Worm (Caenorhabditis elegans): ENCODE data around the gene klp-6.

The klp-6 gene

ce11 chrIII:5020924-5021323 is 9.8 kb upstream of the klp-6 start, which contains the start of gene mdt-11:
mdt-11 (plus strand) TSS chrIII:5021224.
- TF ChIP-seq ceh-13 (GFP tag; optimal IDR thresholded peaks at IDR 0.05) (no peak), ama-1 (optimal IDR thresholded peaks at IDR 0.05) (no peak), F13C5.2 (tag; optimal IDR thresholded peaks at IDR 0.05) (no peak), pes-1 (GFP tag; IDR thresholded peaks at IDR 0.05) (no peak), hnd-1 (tag; optimal IDR thresholded peaks at IDR 0.05) (no peak), tbx-37 (GFP tag; conservative IDR thresholded peaks at IDR 0.05) (no peak), tra-4 (tag; optimal IDR thresholded peaks at IDR 0.05) (no peak), ceh-36 (tag; optimal IDR thresholded peaks at IDR 0.05) (no peak), ets-7 (tag; optimal IDR thresholded peaks at IDR 0.05) (no peak), B0310.2 (tag; optimal IDR thresholded peaks at IDR 0.05) (no peak), scrt-1 (GFP tag; IDR thresholded peaks at IDR 0.05) (no peak)

DNA sequence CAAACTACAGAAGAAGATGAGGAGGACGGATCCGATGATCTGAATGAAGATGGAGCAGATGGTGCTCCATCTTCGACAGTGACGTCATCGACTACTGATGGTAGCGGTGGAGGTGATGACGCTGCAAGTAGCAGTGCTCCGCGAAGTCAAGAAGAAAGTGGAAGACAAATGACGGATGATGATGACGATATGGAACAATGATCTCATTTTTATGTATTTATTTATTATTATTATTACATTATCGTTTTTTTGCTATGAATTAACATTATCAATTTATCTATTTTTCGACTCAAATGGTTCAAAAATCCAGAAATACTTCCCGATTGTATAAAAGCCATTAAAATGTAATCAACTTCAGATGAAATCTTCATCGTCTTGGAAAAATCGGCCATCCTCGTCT is 9.0 kb upstream of the klp-6 start, which contains the start of gene R144.3:
R144.3 (plus strand) TSS at position 301 of the 400 bp plus-strand sequence.
- TF ChIP-seq hmg-4 (GFP tag; optimal IDR thresholded peaks at IDR 0.05) = no peak
- TF ChIP-seq ets-7 (tag; optimal IDR thresholded peaks at IDR 0.05) = no peak
- no peak for TF ChIP-seq ceh-36 (tag; optimal IDR thresholded peaks at IDR 0.05)
- TF ChIP-seq tbx-37 (GFP tag; conservative IDR thresholded peaks at IDR 0.05) = no peak
- TF ChIP-seq B0310.2 (tag; optimal IDR thresholded peaks at IDR 0.05) = no peak
- TF ChIP-seq hnd-1 (tag; optimal IDR thresholded peaks at IDR 0.05) = no peak
- no peak for TF ChIP-seq pes-1 (GFP tag; IDR thresholded peaks at IDR 0.05)
- no peak for TF ChIP-seq tbx-11 (GFP tag; IDR thresholded peaks at IDR 0.05)
- no peak for TF ChIP-seq ceh-13 (GFP tag; optimal IDR thresholded peaks at IDR 0.05)
- TF ChIP-seq aly-1 (tag; optimal IDR thresholded peaks at IDR 0.05) = no peak
- no peak for TF ChIP-seq flt-1 (GFP tag; IDR thresholded peaks at IDR 0.05)
- no peak for TF ChIP-seq ama-1 (optimal IDR thresholded peaks at IDR 0.05)
- no peak for TF ChIP-seq scrt-1 (GFP tag; IDR thresholded peaks at IDR 0.05)
- no peak for TF ChIP-seq F13C5.2 (tag; optimal IDR thresholded peaks at IDR 0.05)
- TF ChIP-seq tra-4 (tag; optimal IDR thresholded peaks at IDR 0.05) = no peak
- no peak for TF ChIP-seq hmbx-1 (tag; optimal IDR thresholded peaks at IDR 0.05)

DNA sequence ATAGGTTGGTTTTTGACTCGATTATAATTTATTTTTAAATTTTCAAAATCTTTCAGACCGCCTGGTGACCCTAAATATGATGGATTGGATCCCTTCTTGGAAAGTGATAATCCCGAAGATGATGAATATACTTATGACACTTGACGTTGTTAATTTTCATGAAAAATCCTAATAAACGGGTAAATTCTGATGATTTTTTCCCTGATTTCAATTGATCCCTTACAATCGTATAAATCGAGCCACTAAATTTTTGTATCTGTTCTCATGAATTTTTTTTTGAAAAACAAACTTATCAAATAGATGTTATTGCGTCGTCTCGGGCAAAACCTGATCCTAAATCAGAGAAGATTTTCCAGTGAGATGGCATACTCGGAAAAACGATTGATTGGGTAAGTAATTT is 7.8 kb upstream of the klp-6 start, which contains the start of gene R144.13:
R144.13 (plus strand) TSS at position 301 of the 400 bp plus-strand sequence.
- TF ChIP-seq hmbx-1 (tag; optimal IDR thresholded peaks at IDR 0.05) (no peak), B0310.2 (tag; optimal IDR thresholded peaks at IDR 0.05) (no peak), flt-1 (GFP tag; IDR thresholded peaks at IDR 0.05) (no peak), F13C5.2 (tag; optimal IDR thresholded peaks at IDR 0.05) (no peak), ets-7 (tag; optimal IDR thresholded peaks at IDR 0.05) (no peak), tra-4 (tag; optimal IDR thresholded peaks at IDR 0.05) (no peak), aly-1 (tag; optimal IDR thresholded peaks at IDR 0.05) (no peak), ama-1 (optimal IDR thresholded peaks at IDR 0.05) (no peak), sea-1 (GFP tag; conservative IDR thresholded peaks at IDR 0.05) (no peak), pes-1 (GFP tag; IDR thresholded peaks at IDR 0.05) (no peak), ceh-13 (GFP tag; optimal IDR thresholded peaks at IDR 0.05) (no peak), hmg-4 (GFP tag; optimal IDR thresholded peaks at IDR 0.05) (no peak), hnd-1 (tag; optimal IDR thresholded peaks at IDR 0.05) (no peak), tbx-11 (GFP tag; IDR thresholded peaks at IDR 0.05) (no peak), ceh-36 (tag; optimal IDR thresholded peaks at IDR 0.05) (no peak), scrt-1 (GFP tag; IDR thresholded peaks at IDR 0.05) (no peak), tbx-37 (GFP tag; conservative IDR thresholded peaks at IDR 0.05) (no peak)

DNA sequence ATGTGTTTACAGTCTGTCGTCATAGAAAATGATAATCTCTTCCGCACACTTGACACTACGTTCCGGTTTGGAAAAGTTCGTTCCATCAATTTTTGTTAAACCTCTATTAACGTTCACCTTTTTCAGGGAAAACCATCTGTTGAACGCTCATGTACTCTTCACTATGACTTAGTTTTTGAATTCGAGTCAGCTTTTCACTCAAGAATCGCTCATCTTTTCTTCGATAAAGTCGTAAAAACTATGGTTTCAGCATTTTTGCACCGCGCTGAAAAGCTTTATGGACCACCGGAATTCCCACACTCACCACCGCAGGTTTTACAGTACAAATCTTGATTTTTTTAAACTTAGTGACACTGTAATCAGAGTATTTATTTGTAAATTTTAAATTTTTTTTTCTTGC is 7.1 kb upstream of the klp-6 start:
- TF ChIP-seq ets-7 (tag; optimal IDR thresholded peaks at IDR 0.05) (no peak), ama-1 (optimal IDR thresholded peaks at IDR 0.05) (no peak), F13C5.2 (tag; optimal IDR thresholded peaks at IDR 0.05) (no peak), sea-1 (GFP tag; conservative IDR thresholded peaks at IDR 0.05) (no peak), ceh-36 (tag; optimal IDR thresholded peaks at IDR 0.05) (no peak), ceh-13 (GFP tag; optimal IDR thresholded peaks at IDR 0.05) (no peak), flt-1 (GFP tag; IDR thresholded peaks at IDR 0.05) (no peak), pes-1 (GFP tag; IDR thresholded peaks at IDR 0.05) (no peak), scrt-1 (GFP tag; IDR thresholded peaks at IDR 0.05) (no peak)

DNA sequence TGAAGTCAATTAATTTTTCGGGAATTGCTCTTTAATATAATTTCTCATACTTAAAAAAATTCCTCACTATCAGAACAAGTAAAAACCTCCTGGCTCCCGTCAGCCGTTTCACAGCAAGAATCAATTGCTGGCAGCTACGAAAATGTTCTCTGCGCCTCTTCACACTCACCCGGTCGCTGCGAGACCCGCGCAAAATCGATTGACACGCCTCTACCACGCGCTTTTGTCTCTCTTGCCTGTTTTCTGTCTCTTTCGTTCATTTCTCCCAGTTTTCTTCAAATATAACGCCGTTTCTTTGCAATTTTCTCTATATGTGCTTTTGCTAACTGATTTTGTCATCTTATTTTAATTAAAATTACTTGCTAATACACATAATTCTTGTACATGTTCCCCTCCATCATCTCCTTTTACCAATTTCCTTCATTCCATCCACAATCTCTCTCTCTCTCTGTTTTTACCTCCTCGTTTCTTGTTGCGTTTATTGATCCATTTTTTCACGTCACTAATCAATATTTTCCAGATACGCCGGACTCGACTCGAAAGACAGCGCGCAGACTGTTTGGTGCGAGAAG is 6.2 kb upstream of the klp-6 start, which contains the start of gene pcf-11:
pcf-11 (plus strand) TSS at position 522 of the 572 bp plus-strand sequence.
- TF ChIP-seq tra-4 (tag; optimal IDR thresholded peaks at IDR 0.05) (peak; percentile 31), F13C5.2 (tag; optimal IDR thresholded peaks at IDR 0.05) (no peak)

- TF ChIP-seq ama-1 (optimal IDR thresholded peaks at IDR 0.05) (peak; percentile 62), tbx-37 (GFP tag; conservative IDR thresholded peaks at IDR 0.05) (no peak)
Measured at ce11 chrIII:5025136-5025629, 5.5 kb upstream of the klp-6 start.

DNA sequence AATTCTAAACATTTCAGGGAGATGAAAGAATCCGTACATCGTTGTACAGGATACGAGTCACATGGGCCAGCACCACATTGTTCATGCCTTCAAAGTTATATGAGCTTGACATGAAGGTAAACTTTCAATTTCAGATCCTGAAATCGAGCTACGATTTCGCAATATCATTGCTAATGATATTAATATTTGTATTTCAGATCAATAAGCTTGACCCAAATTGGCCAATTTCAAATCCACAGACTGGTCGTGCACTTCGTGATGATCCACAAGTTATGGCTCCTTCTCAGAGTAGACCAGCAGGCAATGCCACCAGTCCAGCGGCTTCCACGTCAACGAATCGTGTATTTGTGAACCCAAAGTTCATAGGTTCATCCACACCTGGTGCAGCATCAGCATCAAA is 4.4 kb upstream of the klp-6 start:
- TF ChIP-seq hmg-4 (GFP tag; optimal IDR thresholded peaks at IDR 0.05) (no peak), ceh-36 (tag; optimal IDR thresholded peaks at IDR 0.05) (no peak), tra-4 (tag; optimal IDR thresholded peaks at IDR 0.05) (no peak), hnd-1 (tag; optimal IDR thresholded peaks at IDR 0.05) (no peak), hmbx-1 (tag; optimal IDR thresholded peaks at IDR 0.05) (no peak)

- TF ChIP-seq pes-1 (GFP tag; IDR thresholded peaks at IDR 0.05) (no peak), F13C5.2 (tag; optimal IDR thresholded peaks at IDR 0.05) (no peak), hmg-4 (GFP tag; optimal IDR thresholded peaks at IDR 0.05) (no peak), hnd-1 (tag; optimal IDR thresholded peaks at IDR 0.05) (no peak), B0310.2 (tag; optimal IDR thresholded peaks at IDR 0.05) (peak; percentile 32), aly-1 (tag; optimal IDR thresholded peaks at IDR 0.05) (no peak), sea-1 (GFP tag; conservative IDR thresholded peaks at IDR 0.05) (0 out of 2 replicates have a peak, but pooled peaks have one; percentile 16), ama-1 (optimal IDR thresholded peaks at IDR 0.05) (peak; percentile 27)
Measured at ce11 chrIII:5027219-5027618, 3.5 kb upstream of the klp-6 start.
